Worm (Caenorhabditis elegans) whole organism, L3 larva: ENCODE results near the gene mip-2.
A peak's percentile ranks its signal among the peaks of the same experiment; 100 is the strongest.

ENCODE experiments used
- R02D3.7 ChIP-seq: fragments of 150-350 bp; optimal IDR thresholded peaks from 2 replicates; lab custom pipeline; 2014; ENCODE audit warnings: missing biosample characterization, missing genetic modification characterization
- ZK546.5 ChIP-seq: sonication (generic microtip); optimal IDR thresholded peaks from 2 replicates; lab custom pipeline; 2017; ENCODE audit warnings: missing biosample characterization, missing genetic modification characterization
- aly-2 ChIP-seq: fragments of 150-350 bp; optimal IDR thresholded peaks from 2 replicates; lab custom pipeline; 2014; ENCODE audit warnings: missing biosample characterization, missing genetic modification characterization
- ama-1 ChIP-seq: fragments of 150-350 bp; optimal IDR thresholded peaks from 2 replicates; lab custom pipeline; 2018
- ceh-28 ChIP-seq: fragments of 150-350 bp; optimal IDR thresholded peaks from 2 replicates; lab custom pipeline; 2014; ENCODE audit warnings: missing biosample characterization, missing genetic modification reagents, missing genetic modification characterization
- ceh-82 ChIP-seq: fragments of 150-350 bp; optimal IDR thresholded peaks from 2 replicates; lab custom pipeline; 2014; ENCODE audit warnings: missing biosample characterization, missing genetic modification characterization
- ceh-9 ChIP-seq: sonication (generic microtip); optimal IDR thresholded peaks from 2 replicates; lab custom pipeline; 2018; ENCODE audit warnings: missing biosample characterization, missing genetic modification characterization
- egl-27 ChIP-seq: sonication (generic microtip); optimal IDR thresholded peaks from 4 replicates; lab custom pipeline; 2017; ENCODE audit warnings: missing biosample characterization, missing genetic modification reagents, missing genetic modification characterization
- egl-5 ChIP-seq: fragments of 150-350 bp; optimal IDR thresholded peaks from 2 replicates; lab custom pipeline; 2017; ENCODE audit warnings: missing biosample characterization, missing genetic modification reagents, missing genetic modification characterization, inconsistent platforms
- elt-1 ChIP-seq: fragments of 150-350 bp; optimal IDR thresholded peaks from 2 replicates; lab custom pipeline; 2014; ENCODE audit warnings: missing biosample characterization, missing genetic modification characterization
- elt-2 ChIP-seq: sonication (generic microtip); optimal IDR thresholded peaks from 2 replicates; lab custom pipeline; 2016; ENCODE audit warnings: missing genetic modification reagents, mild to moderate bottlenecking, missing genetic modification characterization, missing compliant biosample characterization
- elt-3 ChIP-seq, 3 experiments: fragments of 150-350 bp in 1 of 3; sonication (generic microtip) in 2 of 3; optimal IDR thresholded peaks; 2 replicates in 2 of 3; 4 replicates in 1 of 3; lab custom pipeline; 2014 to 2017; ENCODE audit warnings: missing biosample characterization in 3 of 3, missing genetic modification characterization in 3 of 3
- fkh-10 ChIP-seq: sonication (generic microtip); optimal IDR thresholded peaks from 2 replicates; lab custom pipeline; 2017; ENCODE audit warnings: missing biosample characterization, missing genetic modification reagents, missing genetic modification characterization
- fkh-2 ChIP-seq: fragments of 150-350 bp; optimal IDR thresholded peaks from 2 replicates; lab custom pipeline; 2014; ENCODE audit warnings: missing biosample characterization, missing genetic modification reagents, missing genetic modification characterization
- jun-1 ChIP-seq: fragments of 150-350 bp; optimal IDR thresholded peaks from 2 replicates; lab custom pipeline; 2014; ENCODE audit warnings: missing biosample characterization, missing genetic modification reagents, missing genetic modification characterization
- lin-15B ChIP-seq: fragments of 150-350 bp; optimal IDR thresholded peaks from 2 replicates; lab custom pipeline; 2014; ENCODE audit warnings: missing biosample characterization, missing genetic modification characterization
- lin-39 ChIP-seq: fragments of 150-350 bp; optimal IDR thresholded peaks from 2 replicates; lab custom pipeline; 2018; ENCODE audit warnings: missing biosample characterization, missing genetic modification reagents, missing genetic modification characterization
- lsy-12 ChIP-seq: sonication (generic microtip); optimal IDR thresholded peaks from 2 replicates; lab custom pipeline; 2016; ENCODE audit warnings: mild to moderate bottlenecking, missing genetic modification characterization, missing compliant biosample characterization
- mdl-1 ChIP-seq: fragments of 150-350 bp; optimal IDR thresholded peaks from 2 replicates; lab custom pipeline; 2014; ENCODE audit warnings: missing biosample characterization, missing genetic modification characterization
- nfya-1 ChIP-seq: sonication (generic microtip); optimal IDR thresholded peaks from 2 replicates; lab custom pipeline; 2017; ENCODE audit warnings: missing genetic modification characterization, mild to moderate bottlenecking, missing compliant biosample characterization, antibody characterized with exemption, moderate library complexity; ENCODE audit not compliant: insufficient read depth
- nhr-11 ChIP-seq: fragments of 150-350 bp; optimal IDR thresholded peaks from 2 replicates; lab custom pipeline; 2014; ENCODE audit warnings: missing biosample characterization, missing genetic modification characterization
- nhr-12 ChIP-seq: fragments of 150-350 bp; optimal IDR thresholded peaks from 2 replicates; lab custom pipeline; 2014; ENCODE audit warnings: missing biosample characterization, missing genetic modification characterization
- nhr-23 ChIP-seq: fragments of 150-350 bp; optimal IDR thresholded peaks from 2 replicates; lab custom pipeline; 2014; ENCODE audit warnings: missing biosample characterization, missing genetic modification reagents, missing genetic modification characterization
- nhr-237 ChIP-seq: fragments of 150-350 bp; optimal IDR thresholded peaks from 2 replicates; lab custom pipeline; 2014; ENCODE audit warnings: missing biosample characterization, missing genetic modification characterization
- nhr-25 ChIP-seq: sonication (generic microtip); optimal IDR thresholded peaks from 2 replicates; lab custom pipeline; 2017; ENCODE audit warnings: missing biosample characterization, missing genetic modification characterization
- nhr-28 ChIP-seq: fragments of 150-350 bp; optimal IDR thresholded peaks from 2 replicates; lab custom pipeline; 2014; ENCODE audit warnings: missing biosample characterization, missing genetic modification characterization
- nhr-43 ChIP-seq: sonication (generic microtip); optimal IDR thresholded peaks from 2 replicates; lab custom pipeline; 2016; ENCODE audit warnings: mild to moderate bottlenecking, missing genetic modification characterization, missing compliant biosample characterization; ENCODE audit not compliant: poor library complexity, severe bottlenecking
- nhr-67 ChIP-seq: fragments of 150-350 bp; optimal IDR thresholded peaks from 2 replicates; lab custom pipeline; 2014; ENCODE audit warnings: missing biosample characterization, missing genetic modification characterization
- nhr-76 ChIP-seq: fragments of 150-350 bp; sonication (generic microtip); optimal IDR thresholded peaks from 5 replicates; lab custom pipeline; 2014; ENCODE audit warnings: missing biosample characterization, missing genetic modification characterization
- nhr-77 ChIP-seq: fragments of 150-350 bp; optimal IDR thresholded peaks from 2 replicates; lab custom pipeline; 2014; ENCODE audit warnings: missing biosample characterization, missing genetic modification characterization
- pha-4 ChIP-seq: fragments of 150-350 bp; optimal IDR thresholded peaks from 2 replicates; lab custom pipeline; 2014; ENCODE audit warnings: missing biosample characterization, missing genetic modification reagents, missing genetic modification characterization
- pqm-1 ChIP-seq: fragments of 150-350 bp; optimal IDR thresholded peaks from 2 replicates; lab custom pipeline; 2017; ENCODE audit warnings: missing biosample characterization, missing genetic modification characterization, inconsistent platforms
- sea-2 ChIP-seq: fragments of 150-350 bp; sonication (generic microtip); optimal IDR thresholded peaks from 4 replicates; lab custom pipeline; 2014; ENCODE audit warnings: missing biosample characterization, missing genetic modification reagents, missing genetic modification characterization
- snpc-4 ChIP-seq: fragments of 150-350 bp; optimal IDR thresholded peaks from 2 replicates; lab custom pipeline; 2014; ENCODE audit warnings: missing biosample characterization, missing genetic modification characterization
- tbx-2 ChIP-seq: sonication (generic microtip); optimal IDR thresholded peaks from 2 replicates; lab custom pipeline; 2016; ENCODE audit warnings: mild to moderate bottlenecking, missing genetic modification characterization, missing compliant biosample characterization
- unc-62 ChIP-seq: fragments of 150-350 bp; sonication (generic microtip); optimal IDR thresholded peaks from 4 replicates; lab custom pipeline; 2014; ENCODE audit warnings: missing biosample characterization, missing genetic modification reagents, missing genetic modification characterization
- zag-1 ChIP-seq: fragments of 150-350 bp; optimal IDR thresholded peaks from 2 replicates; lab custom pipeline; 2014; ENCODE audit warnings: missing biosample characterization, missing genetic modification characterization
- ztf-11 ChIP-seq: fragments of 150-350 bp; optimal IDR thresholded peaks from 2 replicates; lab custom pipeline; 2014; ENCODE audit warnings: missing biosample characterization, missing genetic modification characterization
- ztf-4 ChIP-seq: fragments of 150-350 bp; optimal IDR thresholded peaks from 2 replicates; lab custom pipeline; 2014; ENCODE audit warnings: missing biosample characterization, missing genetic modification characterization

The mip-2 gene

ce11 chrV:13686513-13686912 lies 14.8 kb upstream of the mip-2 start:
- TF ChIP-seq nhr-25 (tag; lab: Kevin White, UChicago) (no peak), fkh-10 (GFP tag; lab: Kevin White, UChicago) (peak; percentile 64), jun-1 (tag; lab: Kevin White, UChicago) (no peak), nfya-1 (tag; lab: Kevin White, UChicago) (no peak), nhr-76 (tag; lab: Kevin White, UChicago) (no peak), pha-4 (tag; lab: Kevin White, UChicago) (no peak), ztf-4 (tag; lab: Kevin White, UChicago) (no peak)

ce11 chrV:13681445-13681844 lies 9.7 kb upstream of the mip-2 start:
- TF ChIP-seq zag-1 (tag; lab: Kevin White, UChicago) = no peak
- peak; percentile 58 for TF ChIP-seq fkh-10 (GFP tag; lab: Kevin White, UChicago)

- no peak for TF ChIP-seq nhr-67 (tag; lab: Kevin White, UChicago)
- TF ChIP-seq ztf-4 (tag; lab: Kevin White, UChicago) = no peak
- TF ChIP-seq nhr-12 (tag; lab: Kevin White, UChicago) = no peak
- TF ChIP-seq ceh-28 = no peak
- no peak for TF ChIP-seq pqm-1
- TF ChIP-seq jun-1 (tag; lab: Kevin White, UChicago) = no peak
- TF ChIP-seq unc-62 (GFP tag; lab: Kevin White, UChicago) = no peak
- no peak for TF ChIP-seq ceh-82 (tag; lab: Kevin White, UChicago)
- no peak for TF ChIP-seq pha-4 (tag; lab: Kevin White, UChicago)
- TF ChIP-seq nhr-77 (tag; lab: Kevin White, UChicago) = no peak
- TF ChIP-seq egl-5 (tag; lab: Kevin White, UChicago) = no peak
- TF ChIP-seq nhr-237 (tag; lab: Kevin White, UChicago) = no peak
- TF ChIP-seq zag-1 (tag; lab: Kevin White, UChicago) = no peak
- TF ChIP-seq lsy-12 (tag; lab: Kevin White, UChicago) = no peak
- no peak for TF ChIP-seq ztf-11
These were observed 8.1 kb upstream of the mip-2 start for ce11 chrV:13679859-13680258.

ce11 chrV:13678542-13678941 lies 6.8 kb upstream of the mip-2 start, which contains the start of the genes tag-65 and ccz-1:
Gene tag-65, minus strand, starts transcription at chrV:13678587.
Gene ccz-1, plus strand, starts transcription at chrV:13678875.
- TF ChIP-seq elt-1 (tag; lab: Kevin White, UChicago) (peak; percentile 3), ama-1 (lab: Kevin White, UChicago) (peak; percentile 33), R02D3.7 (tag; lab: Kevin White, UChicago) (peak; percentile 81), fkh-2 (no peak), pha-4 (tag; lab: Kevin White, UChicago) (peak; percentile 94), sea-2 (GFP tag; lab: Kevin White, UChicago) (no peak), egl-5 (tag; lab: Kevin White, UChicago) (peak; percentile 65), ceh-9 (tag; lab: Kevin White, UChicago) (no peak), aly-2 (no peak), unc-62 (GFP tag; lab: Kevin White, UChicago) (no peak), lin-15B (tag; lab: Kevin White, UChicago) (peak; percentile 91), nhr-77 (tag; lab: Kevin White, UChicago) (peak; percentile 37), fkh-10 (GFP tag; lab: Kevin White, UChicago) (peak; percentile 37), nhr-25 (tag; lab: Kevin White, UChicago) (peak; percentile 35), snpc-4 (peak; percentile 79), nhr-28 (tag; lab: Kevin White, UChicago) (no peak), lsy-12 (tag; lab: Kevin White, UChicago) (peak; percentile 42), ceh-28 (peak; percentile 77), nhr-23 (tag; lab: Kevin White, UChicago) (peak; percentile 94), egl-27 (tag; lab: Kevin White, UChicago) (peak; percentile 40), ceh-82 (tag; lab: Kevin White, UChicago) (peak; percentile 71), nhr-237 (tag; lab: Kevin White, UChicago) (no peak), elt-3 (tag; optimal IDR thresholded peaks at IDR 0.05; lab: Kevin White, UChicago) (no peak), tbx-2 (tag; lab: Kevin White, UChicago) (peak; percentile 80), ZK546.5 (tag; lab: Kevin White, UChicago) (no peak), jun-1 (tag; lab: Kevin White, UChicago) (peak; percentile 70), nhr-43 (tag; lab: Kevin White, UChicago) (peak; percentile 92), nhr-12 (tag; lab: Kevin White, UChicago) (no peak), nhr-76 (tag; lab: Kevin White, UChicago) (no peak), nfya-1 (tag; lab: Kevin White, UChicago) (peak; percentile 87), mdl-1 (tag; lab: Kevin White, UChicago) (no peak), elt-2 (tag; lab: Kevin White, UChicago) (peak; percentile 53), lin-39 (peak; percentile 37), nhr-11 (tag; lab: Kevin White, UChicago) (peak; percentile 11), pqm-1 (peak; percentile 27)
